Worm (Caenorhabditis elegans) whole organism, L1 larva: ENCODE results near the gene tre-5.

ENCODE experiments used
- C04F5.9 ChIP-seq: sonication (generic microtip); optimal IDR thresholded peaks from 2 replicates; lab custom pipeline; 2016; ENCODE audit warnings: missing genetic modification characterization, missing compliant biosample characterization
- C16A3.4 ChIP-seq: fragments of 150-350 bp; optimal IDR thresholded peaks from 2 replicates; lab custom pipeline; 2014; ENCODE audit warnings: missing biosample characterization, missing genetic modification characterization
- C34B4.2 ChIP-seq: sonication (generic microtip); optimal IDR thresholded peaks from 2 replicates; lab custom pipeline; 2017; ENCODE audit warnings: mild to moderate bottlenecking, missing genetic modification characterization, missing compliant biosample characterization
- F16B12.6 ChIP-seq: fragments of 150-350 bp; optimal IDR thresholded peaks from 2 replicates; lab custom pipeline; 2014; ENCODE audit warnings: missing biosample characterization, missing genetic modification characterization
- Y116A8C.19 ChIP-seq: sonication (generic microtip); optimal IDR thresholded peaks from 2 replicates; lab custom pipeline; 2016; ENCODE audit warnings: missing compliant biosample characterization, missing genetic modification characterization, borderline replicate concordance
- blmp-1 ChIP-seq: fragments of 150-350 bp; optimal IDR thresholded peaks from 2 replicates; lab custom pipeline; 2014; ENCODE audit warnings: missing biosample characterization, missing genetic modification characterization
- ceh-8 ChIP-seq: fragments of 200-800 bp; sonication (Bioruptor generic); optimal IDR thresholded peaks from 2 replicates; lab custom pipeline; 2018; ENCODE audit warnings: mild to moderate bottlenecking, missing genetic modification characterization, moderate library complexity, missing compliant biosample characterization
- ceh-82 ChIP-seq, 3 experiments: fragments of 150-350 bp in 1 of 3; sonication (generic microtip) in 2 of 3; optimal IDR thresholded peaks; 2 replicates each; lab custom pipeline; 2014 to 2017; ENCODE audit warnings: missing biosample characterization in 3 of 3, missing genetic modification characterization in 3 of 3
- ceh-88 ChIP-seq: fragments of 200-800 bp; sonication (Bioruptor generic); IDR thresholded peaks from 2 replicates; pipeline ENCODE4 v1.3.6; 2022; ENCODE audit warnings: missing genetic modification characterization, missing compliant biosample characterization
- dpl-1 ChIP-seq, 3 experiments: fragments of 150-350 bp in 2 of 3; sonication (generic microtip) in 1 of 3; optimal IDR thresholded peaks; 2 replicates each; lab custom pipeline; 2014 to 2017; ENCODE audit warnings: missing biosample characterization in 3 of 3, missing genetic modification characterization in 3 of 3, missing genetic modification reagents in 3 of 3
- dsc-1 ChIP-seq: sonication (generic microtip); optimal IDR thresholded peaks from 2 replicates; lab custom pipeline; 2016; ENCODE audit warnings: mild to moderate bottlenecking, missing genetic modification characterization, missing compliant biosample characterization
- efl-1 ChIP-seq, 4 experiments: fragments of 150-350 bp; optimal IDR thresholded peaks in 3 of 4; peaks in 1 of 4; 1 replicate in 1 of 4; 2 replicates in 3 of 4; lab custom pipeline; 2014; ENCODE audit warnings: missing biosample characterization in 2 of 4, missing genetic modification characterization in 2 of 4, missing genetic modification reagents in 2 of 4
- efl-3 ChIP-seq: fragments of 200-800 bp; sonication (Bioruptor generic); optimal IDR thresholded peaks from 2 replicates; lab custom pipeline; 2018; ENCODE audit warnings: mild to moderate bottlenecking, missing genetic modification characterization, missing compliant biosample characterization
- egl-27 ChIP-seq, 2 experiments: fragments of 150-350 bp in 1 of 2; sonication (generic microtip); optimal IDR thresholded peaks; 3 replicates each; lab custom pipeline; 2017 to 2018; ENCODE audit warnings: missing biosample characterization in 2 of 2, missing genetic modification characterization in 2 of 2, missing genetic modification reagents in 2 of 2
- elt-3 ChIP-seq, 6 experiments: fragments of 150-350 bp in 1 of 6; sonication (generic microtip); optimal IDR thresholded peaks; 2 replicates each; lab custom pipeline; 2017 to 2018; ENCODE audit warnings: missing biosample characterization in 6 of 6, missing genetic modification characterization in 6 of 6, inconsistent platforms in 1 of 6
- ets-5 ChIP-seq: fragments of 200-800 bp; sonication (Bioruptor generic); IDR thresholded peaks from 2 replicates; pipeline ENCODE4 v1.3.6; 2022; ENCODE audit warnings: missing genetic modification characterization, missing compliant biosample characterization
- fkh-10 ChIP-seq: sonication (generic microtip); optimal IDR thresholded peaks from 2 replicates; lab custom pipeline; 2017; ENCODE audit warnings: missing biosample characterization, missing genetic modification reagents, missing genetic modification characterization
- fkh-8 ChIP-seq: sonication (generic microtip); optimal IDR thresholded peaks from 2 replicates; lab custom pipeline; 2016; ENCODE audit warnings: mild to moderate bottlenecking, missing genetic modification characterization, missing compliant biosample characterization
- fos-1 ChIP-seq: fragments of 150-350 bp; optimal IDR thresholded peaks from 2 replicates; lab custom pipeline; 2014; ENCODE audit warnings: missing biosample characterization, missing genetic modification characterization
- grh-1 ChIP-seq: fragments of 200-800 bp; sonication (Bioruptor generic); IDR thresholded peaks from 2 replicates; pipeline ENCODE4 v1.3.6; 2022; ENCODE audit warnings: missing genetic modification reagents, missing genetic modification characterization, missing compliant biosample characterization
- lin-14 ChIP-seq: fragments of 200-800 bp; sonication (Bioruptor generic); optimal IDR thresholded peaks from 2 replicates; lab custom pipeline; 2018; ENCODE audit warnings: mild to moderate bottlenecking, missing genetic modification characterization, moderate library complexity, missing compliant biosample characterization
- lin-15B ChIP-seq: fragments of 150-350 bp; sonication (generic microtip); optimal IDR thresholded peaks from 3 replicates; lab custom pipeline; 2014; ENCODE audit warnings: missing biosample characterization, missing genetic modification characterization
- lin-39 ChIP-seq: fragments of 150-350 bp; optimal IDR thresholded peaks from 2 replicates; lab custom pipeline; 2014; ENCODE audit warnings: missing biosample characterization, missing genetic modification reagents, missing genetic modification characterization
- lir-3 ChIP-seq: sonication (generic microtip); optimal IDR thresholded peaks from 2 replicates; lab custom pipeline; 2016; ENCODE audit warnings: mild to moderate bottlenecking, missing genetic modification characterization, moderate library complexity, missing compliant biosample characterization; ENCODE audit not compliant: poor library complexity
- lsy-2 ChIP-seq, 2 experiments: fragments of 150-350 bp; optimal IDR thresholded peaks; 2 replicates each; lab custom pipeline; 2014; ENCODE audit warnings: missing biosample characterization in 2 of 2, missing genetic modification characterization in 2 of 2
- mdl-1 ChIP-seq, 2 experiments: fragments of 150-350 bp; optimal IDR thresholded peaks; 2 replicates each; lab custom pipeline; 2014 to 2017; ENCODE audit warnings: missing biosample characterization in 2 of 2, missing genetic modification characterization in 2 of 2, inconsistent platforms in 1 of 2
- mef-2 ChIP-seq: fragments of 150-350 bp; optimal IDR thresholded peaks from 2 replicates; lab custom pipeline; 2014; ENCODE audit warnings: missing biosample characterization, missing genetic modification characterization
- mep-1 ChIP-seq: fragments of 150-350 bp; optimal IDR thresholded peaks from 2 replicates; lab custom pipeline; 2014; ENCODE audit warnings: missing biosample characterization, missing genetic modification characterization
- nhr-12 ChIP-seq: sonication (generic microtip); optimal IDR thresholded peaks from 2 replicates; lab custom pipeline; 2017; ENCODE audit warnings: missing biosample characterization, missing genetic modification characterization
- nhr-19 ChIP-seq: fragments of 200-800 bp; sonication (Bioruptor generic); conservative IDR thresholded peaks from 2 replicates; pipeline ENCODE4 v1.3.6; 2022; ENCODE audit warnings: missing genetic modification characterization, missing compliant biosample characterization
- nhr-20 ChIP-seq: sonication (generic microtip); optimal IDR thresholded peaks from 2 replicates; lab custom pipeline; 2016; ENCODE audit warnings: mild to moderate bottlenecking, missing genetic modification characterization, missing compliant biosample characterization
- nhr-28 ChIP-seq: fragments of 150-350 bp; optimal IDR thresholded peaks from 2 replicates; lab custom pipeline; 2014; ENCODE audit warnings: missing biosample characterization, missing genetic modification characterization
- nhr-71 ChIP-seq: sonication (generic microtip); optimal IDR thresholded peaks from 2 replicates; lab custom pipeline; 2016; ENCODE audit warnings: mild to moderate bottlenecking, missing genetic modification characterization, moderate library complexity, missing compliant biosample characterization
- nhr-76 ChIP-seq: sonication (generic microtip); optimal IDR thresholded peaks from 2 replicates; lab custom pipeline; 2017; ENCODE audit warnings: missing biosample characterization, missing genetic modification characterization
- nhr-77 ChIP-seq: fragments of 150-350 bp; optimal IDR thresholded peaks from 2 replicates; lab custom pipeline; 2014; ENCODE audit warnings: missing biosample characterization, missing genetic modification characterization
- nhr-84 ChIP-seq: sonication (generic microtip); optimal IDR thresholded peaks from 2 replicates; lab custom pipeline; 2017; ENCODE audit warnings: missing biosample characterization, missing genetic modification characterization
- pax-3 ChIP-seq: fragments of 200-800 bp; sonication (Bioruptor generic); optimal IDR thresholded peaks from 2 replicates; lab custom pipeline; 2018; ENCODE audit warnings: mild to moderate bottlenecking, missing genetic modification characterization, moderate library complexity, missing compliant biosample characterization
- pqm-1 ChIP-seq: sonication (generic microtip); optimal IDR thresholded peaks from 3 replicates; lab custom pipeline; 2017; ENCODE audit warnings: missing biosample characterization, missing genetic modification characterization
- skn-1 ChIP-seq: fragments of 150-350 bp; optimal IDR thresholded peaks from 2 replicates; lab custom pipeline; 2014; ENCODE audit warnings: missing biosample characterization, missing genetic modification characterization
- snpc-4 ChIP-seq: fragments of 150-350 bp; optimal IDR thresholded peaks from 2 replicates; lab custom pipeline; 2014; ENCODE audit warnings: missing biosample characterization, missing genetic modification characterization
- snu-23 ChIP-seq: sonication (generic microtip); optimal IDR thresholded peaks from 2 replicates; lab custom pipeline; 2016; ENCODE audit warnings: missing genetic modification characterization, missing compliant biosample characterization
- sox-4 ChIP-seq: sonication (generic microtip); optimal IDR thresholded peaks from 2 replicates; lab custom pipeline; 2016; ENCODE audit warnings: missing genetic modification characterization, missing compliant biosample characterization
- sup-37 ChIP-seq: fragments of 200-800 bp; sonication (Bioruptor generic); optimal IDR thresholded peaks from 2 replicates; lab custom pipeline; 2018; ENCODE audit warnings: mild to moderate bottlenecking, missing genetic modification characterization, missing compliant biosample characterization
- swsn-7 ChIP-seq: sonication (generic microtip); optimal IDR thresholded peaks from 2 replicates; lab custom pipeline; 2016; ENCODE audit warnings: missing genetic modification characterization, missing compliant biosample characterization
- tlp-1 ChIP-seq: fragments of 150-350 bp; optimal IDR thresholded peaks from 2 replicates; lab custom pipeline; 2014; ENCODE audit warnings: missing biosample characterization, missing genetic modification characterization
- unc-130 ChIP-seq: fragments of 150-350 bp; optimal IDR thresholded peaks from 2 replicates; lab custom pipeline; 2017; ENCODE audit warnings: missing biosample characterization, missing genetic modification characterization, inconsistent platforms
- unc-30 ChIP-seq: sonication (generic microtip); optimal IDR thresholded peaks from 2 replicates; lab custom pipeline; 2017; ENCODE audit warnings: missing biosample characterization, missing genetic modification characterization
- unc-86 ChIP-seq: sonication (generic microtip); optimal IDR thresholded peaks from 2 replicates; lab custom pipeline; 2016; ENCODE audit warnings: missing genetic modification characterization, missing compliant biosample characterization
- vab-15 ChIP-seq: sonication (generic microtip); optimal IDR thresholded peaks from 2 replicates; lab custom pipeline; 2017; ENCODE audit warnings: missing genotype, mild to moderate bottlenecking, missing genetic modification characterization, missing compliant biosample characterization
- xbp-1 ChIP-seq: sonication (generic microtip); optimal IDR thresholded peaks from 2 replicates; lab custom pipeline; 2016; ENCODE audit warnings: missing genetic modification characterization, missing compliant biosample characterization
- zag-1 ChIP-seq: fragments of 150-350 bp; optimal IDR thresholded peaks from 2 replicates; lab custom pipeline; 2014; ENCODE audit warnings: missing biosample characterization, missing genetic modification characterization
- zip-4 ChIP-seq: fragments of 200-800 bp; sonication (Bioruptor generic); optimal IDR thresholded peaks from 2 replicates; lab custom pipeline; 2018; ENCODE audit warnings: mild to moderate bottlenecking, missing genetic modification characterization, moderate library complexity, missing compliant biosample characterization
- ztf-11 ChIP-seq, 2 experiments: sonication (generic microtip); optimal IDR thresholded peaks; 2 replicates each; lab custom pipeline; 2016 to 2017; ENCODE audit warnings: missing genetic modification characterization in 2 of 2, missing biosample characterization in 1 of 2, missing compliant biosample characterization in 1 of 2

The tre-5 gene

DNA sequence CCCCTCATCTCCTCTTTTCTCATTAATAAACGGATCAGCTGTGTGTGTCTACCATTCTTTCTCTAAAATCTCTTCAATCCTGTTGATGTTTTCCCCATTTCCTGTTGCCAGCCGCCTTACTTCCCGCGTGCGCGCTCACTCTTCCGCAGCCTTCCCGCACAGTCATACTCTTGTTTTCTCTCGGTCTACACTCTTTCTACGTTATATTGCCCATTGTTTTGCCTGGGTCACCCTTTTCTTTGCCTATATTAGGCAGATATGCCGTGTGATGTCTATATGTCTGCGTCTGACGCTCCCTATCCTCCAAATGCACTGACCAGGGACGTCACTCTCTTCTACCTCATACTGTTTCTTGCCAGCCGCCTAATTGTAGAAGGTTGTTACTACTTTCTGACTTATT, 11.2 kb upstream of the tre-5 start:
- no peak for TF ChIP-seq mef-2 (tag; lab: Kevin White, UChicago)
- no peak for TF ChIP-seq lir-3
- no peak for TF ChIP-seq sox-4 (tag; lab: Kevin White, UChicago)
- TF ChIP-seq ceh-8, result peak; percentile 30
- no peak for TF ChIP-seq C34B4.2
- no peak for TF ChIP-seq unc-130
- peak; percentile 33 for TF ChIP-seq swsn-7 (tag; lab: Kevin White, UChicago)
- TF ChIP-seq fos-1 (tag; lab: Kevin White, UChicago), result peak; percentile 22
- no peak for TF ChIP-seq zip-4 (GFP tag; lab: Kevin White, UChicago)
- TF ChIP-seq nhr-28 (tag; lab: Kevin White, UChicago), result no peak
- TF ChIP-seq elt-3 (tag; optimal IDR thresholded peaks at IDR 0.05; lab: Kevin White, UChicago), result peak in 3 of 6 experiments; percentile 41 to 63 (median 47)
- no peak for TF ChIP-seq pqm-1 (tag; lab: Kevin White, UChicago)
- no peak for TF ChIP-seq fkh-8 (tag; lab: Kevin White, UChicago)
- TF ChIP-seq efl-1 (optimal IDR thresholded peaks at IDR 0.05; lab: Kevin White, UChicago), result peak; percentile 27 to 38
- TF ChIP-seq efl-1 (GFP tag; optimal IDR thresholded peaks at IDR 0.05 in 1 of 2; lab: Kevin White, UChicago), result no peak
- TF ChIP-seq dpl-1 (GFP tag; optimal IDR thresholded peaks at IDR 0.05; lab: Kevin White, UChicago), result peak in 2 of 3 experiments; percentile 11 to 34
- no peak for TF ChIP-seq fkh-10 (GFP tag; lab: Kevin White, UChicago)
- no peak for TF ChIP-seq vab-15 (tag; lab: Kevin White, UChicago)
- no peak for TF ChIP-seq dsc-1
- TF ChIP-seq blmp-1 (tag; lab: Kevin White, UChicago), result peak; percentile 88
- no peak for TF ChIP-seq F16B12.6 (tag; lab: Kevin White, UChicago)
- no peak for TF ChIP-seq lin-15B (tag; lab: Kevin White, UChicago)
- TF ChIP-seq nhr-20 (tag; lab: Kevin White, UChicago), result peak; percentile 60
- no peak for TF ChIP-seq lin-39 (tag; lab: Kevin White, UChicago)
- no peak for TF ChIP-seq nhr-12 (tag; lab: Kevin White, UChicago)
- TF ChIP-seq pax-3 (tag; lab: Kevin White, UChicago), result no peak
- TF ChIP-seq mdl-1 (tag; optimal IDR thresholded peaks at IDR 0.05; lab: Kevin White, UChicago), result peak in 1 of 2 experiments; percentile 55
- TF ChIP-seq ets-5 (GFP tag; lab: Robert Waterston, UW), result no peak
- TF ChIP-seq nhr-77 (tag; lab: Kevin White, UChicago), result no peak
- no peak for TF ChIP-seq egl-27 (tag; optimal IDR thresholded peaks at IDR 0.05; lab: Kevin White, UChicago)
- no peak for TF ChIP-seq ztf-11 (tag; optimal IDR thresholded peaks at IDR 0.05; lab: Kevin White, UChicago)
- no peak for TF ChIP-seq efl-3 (GFP tag; lab: Kevin White, UChicago)
- TF ChIP-seq nhr-76 (tag; lab: Kevin White, UChicago), result no peak
- no peak for TF ChIP-seq unc-30 (tag; lab: Kevin White, UChicago)
- no peak for TF ChIP-seq Y116A8C.19
- TF ChIP-seq skn-1 (tag; lab: Kevin White, UChicago), result no peak
- no peak for TF ChIP-seq zag-1
- TF ChIP-seq nhr-71 (tag; lab: Kevin White, UChicago), result peak; percentile 64
- TF ChIP-seq lin-14 (GFP tag; lab: Kevin White, UChicago), result peak; percentile 80
- no peak for TF ChIP-seq unc-86
- TF ChIP-seq ceh-82 (tag; optimal IDR thresholded peaks at IDR 0.05; lab: Kevin White, UChicago), result peak in 1 of 3 experiments; percentile 9
- TF ChIP-seq tlp-1 (tag; lab: Kevin White, UChicago), result no peak
- TF ChIP-seq C16A3.4 (tag; lab: Kevin White, UChicago), result peak; percentile 21
- TF ChIP-seq snu-23 (GFP tag; lab: Kevin White, UChicago), result peak; percentile 71
- no peak for TF ChIP-seq nhr-84 (tag; lab: Kevin White, UChicago)
- peak; percentile 33; the same call in 1 of the 2 replicates for TF ChIP-seq grh-1 (GFP tag; lab: Robert Waterston, UW)
- no peak for TF ChIP-seq snpc-4 (tag; lab: Kevin White, UChicago)
- TF ChIP-seq mep-1, result peak; percentile 79
- TF ChIP-seq xbp-1 (tag; lab: Kevin White, UChicago), result no peak
- TF ChIP-seq C04F5.9 (tag; lab: Kevin White, UChicago), result no peak
- no peak for TF ChIP-seq nhr-19 (GFP tag; lab: Robert Waterston, UW)
- TF ChIP-seq sup-37 (GFP tag; lab: Kevin White, UChicago), result no peak
- TF ChIP-seq ceh-88, result no peak
- peak in 1 of 2 experiments; percentile 61 for TF ChIP-seq lsy-2 (tag; optimal IDR thresholded peaks at IDR 0.05; lab: Kevin White, UChicago)
